Fruit fly (Drosophila melanogaster) whole organism, embryonic: ENCODE results near the gene Pgd.

Experiments
- Blimp-1 ChIP-seq: fragments of 200-800 bp; sonication (Bioruptor generic); optimal IDR thresholded peaks from 3 replicates; lab custom pipeline; 2018; ENCODE audit warnings: missing biosample characterization, missing genetic modification characterization, mild to moderate bottlenecking, moderate library complexity, missing genetic modification reagents
- CG10321 ChIP-seq: fragments of 200-800 bp; sonication (Bioruptor generic); IDR thresholded peaks from 2 replicates; pipeline ENCODE4 v1.3.6; 2022; ENCODE audit warnings: missing biosample characterization, missing genetic modification characterization
- CG10543 ChIP-seq: fragments of 200-800 bp; sonication (Bioruptor generic); optimal IDR thresholded peaks from 3 replicates; lab custom pipeline; 2017; ENCODE audit warnings: missing biosample characterization, mild to moderate bottlenecking, missing genetic modification characterization, moderate library complexity
- CG11398 ChIP-seq: fragments of 200-800 bp; sonication (Bioruptor generic); optimal IDR thresholded peaks from 2 replicates; lab custom pipeline; 2016; ENCODE audit warnings: missing biosample characterization, missing genetic modification characterization
- CG12104 ChIP-seq: fragments of 200-800 bp; sonication (Bioruptor generic); optimal IDR thresholded peaks from 3 replicates; lab custom pipeline; 2016; ENCODE audit warnings: missing biosample characterization, missing genetic modification characterization
- CG12769 ChIP-seq: fragments of 200-800 bp; sonication (Bioruptor generic); optimal IDR thresholded peaks from 2 replicates; lab custom pipeline; 2019; ENCODE audit warnings: missing biosample characterization, mild to moderate bottlenecking, missing genetic modification characterization, moderate library complexity
- CG13624 ChIP-seq: fragments of 200-800 bp; sonication (Bioruptor generic); optimal IDR thresholded peaks from 2 replicates; lab custom pipeline; 2016; ENCODE audit warnings: missing biosample characterization, missing genetic modification characterization
- CG15011 ChIP-seq: fragments of 200-800 bp; sonication (Bioruptor generic); optimal IDR thresholded peaks from 3 replicates; lab custom pipeline; 2018; ENCODE audit warnings: missing biosample characterization, mild to moderate bottlenecking, missing genetic modification characterization
- CG1647 ChIP-seq: fragments of 200-800 bp; sonication (Bioruptor generic); optimal IDR thresholded peaks from 3 replicates; lab custom pipeline; 2016; ENCODE audit warnings: missing biosample characterization, missing genetic modification characterization
- CG16863 ChIP-seq: fragments of 200-800 bp; sonication (Bioruptor generic); optimal IDR thresholded peaks from 3 replicates; lab custom pipeline; 2016; ENCODE audit warnings: missing biosample characterization, missing genetic modification characterization
- CG3065 ChIP-seq: fragments of 200-800 bp; sonication (Bioruptor generic); optimal IDR thresholded peaks from 2 replicates; lab custom pipeline; 2016; ENCODE audit warnings: missing biosample characterization, missing genetic modification characterization
- CG31224 ChIP-seq: fragments of 200-800 bp; sonication (Bioruptor generic); IDR thresholded peaks from 2 replicates; pipeline ENCODE4 v1.3.6; 2022; ENCODE audit warnings: missing biosample characterization, missing genetic modification characterization
- CG32532 ChIP-seq: fragments of 200-800 bp; sonication (Bioruptor generic); IDR thresholded peaks from 2 replicates; pipeline ENCODE4 v1.3.6; 2022; ENCODE audit warnings: missing biosample characterization, missing genetic modification characterization
- CG32772 ChIP-seq: fragments of 200-800 bp; sonication (Bioruptor generic); IDR thresholded peaks from 2 replicates; pipeline ENCODE4 v1.3.6; 2022; ENCODE audit warnings: missing biosample characterization, missing genetic modification characterization
- CG34422 ChIP-seq: fragments of 200-800 bp; sonication (Bioruptor generic); IDR thresholded peaks from 3 replicates; pipeline ENCODE4 v1.3.6; 2022; ENCODE audit warnings: missing biosample characterization, missing genetic modification characterization
- CG4328 ChIP-seq: fragments of 200-800 bp; sonication (Bioruptor generic); optimal IDR thresholded peaks from 3 replicates; lab custom pipeline; 2017; ENCODE audit warnings: missing biosample characterization, missing genetic modification reagents, missing genetic modification characterization
- CG6683 ChIP-seq: fragments of 200-800 bp; sonication (Bioruptor generic); optimal IDR thresholded peaks from 2 replicates; lab custom pipeline; 2017; ENCODE audit warnings: missing biosample characterization, mild to moderate bottlenecking, missing genetic modification characterization, missing genetic modification reagents
- CG7745 ChIP-seq: fragments of 200-800 bp; sonication (Bioruptor generic); optimal IDR thresholded peaks from 2 replicates; lab custom pipeline; 2018; ENCODE audit warnings: missing biosample characterization, mild to moderate bottlenecking, missing genetic modification characterization, moderate library complexity
- CG8359 ChIP-seq: fragments of 200-800 bp; sonication (Bioruptor generic); optimal IDR thresholded peaks from 2 replicates; lab custom pipeline; 2017; ENCODE audit warnings: missing biosample characterization, mild to moderate bottlenecking, missing genetic modification characterization, borderline replicate concordance
- Dad ChIP-seq: fragments of 200-800 bp; sonication (Bioruptor generic); optimal IDR thresholded peaks from 3 replicates; lab custom pipeline; 2016; ENCODE audit warnings: missing biosample characterization, missing genetic modification characterization
- Fer3 ChIP-seq: fragments of 200-800 bp; sonication (Bioruptor generic); optimal IDR thresholded peaks from 2 replicates; lab custom pipeline; 2018; ENCODE audit warnings: missing biosample characterization, mild to moderate bottlenecking, missing genetic modification characterization, moderate library complexity
- Jarid2 ChIP-seq: fragments of 200-800 bp; sonication (Bioruptor generic); optimal IDR thresholded peaks from 3 replicates; lab custom pipeline; 2017; ENCODE audit warnings: mild to moderate bottlenecking, missing biosample characterization, missing genetic modification reagents, missing genetic modification characterization
- Mad ChIP-seq: fragments of 200-800 bp; sonication (Bioruptor generic); optimal IDR thresholded peaks from 2 replicates; lab custom pipeline; 2016; ENCODE audit warnings: missing biosample characterization, missing genetic modification characterization
- Mrtf ChIP-seq: fragments of 200-800 bp; sonication (Bioruptor generic); IDR thresholded peaks from 3 replicates; pipeline ENCODE4 v1.3.6; 2022; ENCODE audit warnings: missing biosample characterization, missing genetic modification characterization
- NFAT ChIP-seq: fragments of 200-800 bp; sonication (Bioruptor generic); IDR thresholded peaks from 2 replicates; pipeline ENCODE4 v1.3.6; 2022; ENCODE audit warnings: missing biosample characterization, missing genetic modification characterization
- Poxn ChIP-seq: fragments of 200-800 bp; sonication (Bioruptor generic); IDR thresholded peaks from 2 replicates; pipeline ENCODE4 v1.3.6; 2022; ENCODE audit warnings: missing biosample characterization, missing genetic modification characterization
- Ravus ChIP-seq: fragments of 200-800 bp; sonication (Bioruptor generic); IDR thresholded peaks from 2 replicates; pipeline ENCODE4 v1.3.6; 2022; ENCODE audit warnings: missing biosample characterization, missing genetic modification characterization
- Xbp1 ChIP-seq: fragments of 200-800 bp; sonication (Bioruptor generic); optimal IDR thresholded peaks from 3 replicates; lab custom pipeline; 2016; ENCODE audit warnings: missing biosample characterization, mild to moderate bottlenecking, missing genetic modification characterization
- az2 ChIP-seq: fragments of 200-800 bp; sonication (Bioruptor generic); optimal IDR thresholded peaks from 3 replicates; lab custom pipeline; 2016; ENCODE audit warnings: missing biosample characterization, missing genetic modification characterization
- bowl ChIP-seq: fragments of 200-800 bp; sonication (Bioruptor generic); IDR thresholded peaks from 2 replicates; pipeline ENCODE4 v1.3.6; 2022; ENCODE audit warnings: missing biosample characterization, missing genetic modification characterization
- caup ChIP-seq: fragments of 200-800 bp; sonication (Bioruptor generic); optimal IDR thresholded peaks from 3 replicates; lab custom pipeline; 2017; ENCODE audit warnings: missing biosample characterization, mild to moderate bottlenecking, missing genetic modification characterization, moderate library complexity; ENCODE audit not compliant: severe bottlenecking
- ci ChIP-seq: fragments of 200-800 bp; sonication (Bioruptor generic); IDR thresholded peaks from 3 replicates; pipeline ENCODE4 v1.3.6; 2022; ENCODE audit warnings: missing biosample characterization, missing genetic modification characterization
- eyg ChIP-seq: fragments of 200-800 bp; sonication (Bioruptor generic); optimal IDR thresholded peaks from 3 replicates; lab custom pipeline; 2016; ENCODE audit warnings: missing biosample characterization, missing genetic modification characterization
- fd102C ChIP-seq: fragments of 200-800 bp; sonication (Bioruptor generic); optimal IDR thresholded peaks from 2 replicates; lab custom pipeline; 2018; ENCODE audit warnings: missing biosample characterization, mild to moderate bottlenecking, missing genetic modification characterization, moderate library complexity
- fu2 ChIP-seq: fragments of 200-800 bp; sonication (Bioruptor generic); optimal IDR thresholded peaks from 2 replicates; lab custom pipeline; 2016; ENCODE audit warnings: missing biosample characterization, missing genetic modification characterization
- h ChIP-seq: fragments of >200 bp; optimal IDR thresholded peaks from 2 replicates; lab custom pipeline; 2017
- her ChIP-seq: fragments of 200-800 bp; sonication (Bioruptor generic); optimal IDR thresholded peaks from 2 replicates; lab custom pipeline; 2016; ENCODE audit warnings: missing biosample characterization, missing genetic modification characterization
- hkb ChIP-seq, 2 experiments: fragments of 200-800 bp in 1 of 2; fragments of >200 bp in 1 of 2; sonication (Bioruptor generic) in 1 of 2; IDR thresholded peaks in 1 of 2; optimal IDR thresholded peaks in 1 of 2; 2 replicates each; pipeline versions ENCODE4 v1.3.6 to Lab custom; 2017 to 2022; ENCODE audit warnings: missing biosample characterization in 1 of 2, missing genetic modification characterization in 1 of 2
- inv ChIP-seq: fragments of 200-800 bp; sonication (Bioruptor generic); IDR thresholded peaks from 2 replicates; pipeline ENCODE4 v1.3.6; 2022; ENCODE audit warnings: missing biosample characterization, missing genetic modification characterization; ENCODE audit not compliant: partially characterized antibody
- jigr1 ChIP-seq: fragments of 200-800 bp; sonication (Bioruptor generic); IDR thresholded peaks from 3 replicates; pipeline ENCODE4 v1.3.6; 2022; ENCODE audit warnings: missing biosample characterization, missing genetic modification characterization
- kay ChIP-seq: fragments of 200-800 bp; sonication (Bioruptor generic); optimal IDR thresholded peaks from 2 replicates; lab custom pipeline; 2016; ENCODE audit warnings: missing biosample characterization, missing genetic modification characterization
- mirr ChIP-seq: fragments of 200-800 bp; sonication (Bioruptor generic); optimal IDR thresholded peaks from 3 replicates; lab custom pipeline; 2018; ENCODE audit warnings: missing biosample characterization, mild to moderate bottlenecking, missing genetic modification characterization
- prd ChIP-seq, 3 experiments: fragments of >200 bp in 2 of 3; fragments of 200-800 bp in 1 of 3; sonication (Bioruptor generic) in 1 of 3; optimal IDR thresholded peaks in 2 of 3; IDR thresholded peaks in 1 of 3; 2 replicates in 2 of 3; 3 replicates in 1 of 3; pipeline versions ENCODE4 v1.3.6 to Lab custom; 2017 to 2022; ENCODE audit warnings: missing biosample characterization in 1 of 3, missing genetic modification characterization in 1 of 3
- ranshi ChIP-seq: fragments of 200-800 bp; sonication (Bioruptor generic); IDR thresholded peaks from 2 replicates; pipeline ENCODE4 v1.3.6; 2022; ENCODE audit warnings: missing biosample characterization, missing genetic modification characterization
- sima ChIP-seq: fragments of 200-800 bp; sonication (Bioruptor generic); optimal IDR thresholded peaks from 2 replicates; lab custom pipeline; 2016; ENCODE audit warnings: missing biosample characterization, missing genetic modification characterization
- sisA ChIP-seq: fragments of 200-800 bp; sonication (Bioruptor generic); IDR thresholded peaks from 2 replicates; pipeline ENCODE4 v1.3.6; 2022; ENCODE audit warnings: missing biosample characterization, missing genetic modification characterization
- stc ChIP-seq: fragments of 200-800 bp; sonication (Bioruptor generic); IDR thresholded peaks from 2 replicates; pipeline ENCODE4 v1.3.6; 2022; ENCODE audit warnings: missing biosample characterization, missing genetic modification characterization
- unpg ChIP-seq: fragments of 200-800 bp; sonication (Bioruptor generic); optimal IDR thresholded peaks from 3 replicates; lab custom pipeline; 2018; ENCODE audit warnings: missing biosample characterization, mild to moderate bottlenecking, missing genetic modification characterization, moderate library complexity
- usp ChIP-seq: fragments of >200 bp; optimal IDR thresholded peaks from 2 replicates; lab custom pipeline; 2017; ENCODE audit warnings: missing biosample characterization, missing genetic modification characterization
- zfh1 ChIP-seq: fragments of 200-800 bp; sonication (Bioruptor generic); IDR thresholded peaks from 3 replicates; pipeline ENCODE4 v1.3.6; 2022; ENCODE audit warnings: missing biosample characterization, missing genetic modification characterization

The Pgd gene

dm6 chrX:2134226-2134880, 10.6 kb upstream of the Pgd start (continued):
- no peak for TF ChIP-seq hkb (optimal IDR thresholded peaks at IDR 0.05; lab: Kevin White, UChicago)
- peak; percentile 69 for TF ChIP-seq hkb (GFP tag; IDR thresholded peaks at IDR 0.05; lab: Robert Waterston, UW)
- TF ChIP-seq unpg (GFP tag; lab: Kevin White, UChicago), result peak; percentile 71
- peak; percentile 59 for TF ChIP-seq CG16863 (GFP tag; lab: Kevin White, UChicago)
- peak; percentile 65 for TF ChIP-seq az2 (GFP tag; lab: Kevin White, UChicago)
- no peak for TF ChIP-seq CG10543 (GFP tag; lab: Kevin White, UChicago)
- peak; percentile 68 for TF ChIP-seq Xbp1 (GFP tag; lab: Kevin White, UChicago)
- TF ChIP-seq Jarid2, result no peak
- peak; percentile 60 for TF ChIP-seq CG8359
- TF ChIP-seq CG6683, result peak; percentile 14
- peak; percentile 28 for TF ChIP-seq CG13624 (GFP tag; lab: Kevin White, UChicago)
- no peak for TF ChIP-seq her (GFP tag; lab: Kevin White, UChicago)
- TF ChIP-seq h (lab: Kevin White, UChicago), result no peak
- no peak for TF ChIP-seq NFAT
- TF ChIP-seq bowl (GFP tag; lab: Robert Waterston, UW), result no peak
- peak; percentile 6 for TF ChIP-seq CG4328 (GFP tag; lab: Kevin White, UChicago)
- no peak for TF ChIP-seq Poxn (GFP tag; lab: Robert Waterston, UW)
- peak; percentile 74 for TF ChIP-seq stc (GFP tag; lab: Robert Waterston, UW)
- TF ChIP-seq fu2, result peak; percentile 35
- TF ChIP-seq mirr, result no peak
- no peak for TF ChIP-seq CG7745
- TF ChIP-seq CG32532, result peak; percentile 70
- TF ChIP-seq Mad (GFP tag; lab: Kevin White, UChicago), result peak; percentile 51
- TF ChIP-seq caup, result peak; percentile 49
- peak; percentile 22 for TF ChIP-seq CG12104 (GFP tag; lab: Kevin White, UChicago)
- no peak for TF ChIP-seq usp (GFP tag; lab: Kevin White, UChicago)
- peak; percentile 49 for TF ChIP-seq CG15011
- no peak for TF ChIP-seq CG3065 (GFP tag; lab: Kevin White, UChicago)
- peak; percentile 75 for TF ChIP-seq Blimp-1 (GFP tag; lab: Kevin White, UChicago)
- TF ChIP-seq inv (GFP tag; lab: Robert Waterston, UW), result no peak
- TF ChIP-seq zfh1 (GFP tag; lab: Robert Waterston, UW), result peak; percentile 73
- TF ChIP-seq CG34422 (GFP tag; lab: Robert Waterston, UW), result no peak
- TF ChIP-seq ranshi (GFP tag; lab: Robert Waterston, UW), result peak; percentile 72
- peak; percentile 12 for TF ChIP-seq kay (GFP tag; lab: Kevin White, UChicago)
- peak; percentile 61 for TF ChIP-seq Fer3 (tag; lab: Kevin White, UChicago)
- peak; percentile 59 for TF ChIP-seq sima (GFP tag; lab: Kevin White, UChicago)
- TF ChIP-seq CG1647 (GFP tag; lab: Kevin White, UChicago), result no peak
- TF ChIP-seq Ravus (GFP tag; lab: Robert Waterston, UW), result no peak
- TF ChIP-seq jigr1, result no peak
- TF ChIP-seq CG12769 (tag; lab: Kevin White, UChicago), result peak; percentile 75
- TF ChIP-seq CG10321 (GFP tag; lab: Robert Waterston, UW), result no peak; the same call in 1 of the 2 replicates
- peak; percentile 75; the same call in 2 of the 3 replicates for TF ChIP-seq ci
- TF ChIP-seq CG31224 (GFP tag; lab: Robert Waterston, UW), result peak; percentile 34; the same call in 1 of the 2 replicates
- no peak for TF ChIP-seq CG32772 (GFP tag; lab: Robert Waterston, UW)
- TF ChIP-seq Mrtf, result 0 out of 3 replicates have a peak, but pooled peaks have one; percentile 48
- TF ChIP-seq CG11398 (GFP tag; lab: Kevin White, UChicago), result peak; percentile 8
- peak; percentile 28 for TF ChIP-seq Dad
- peak; percentile 67 for TF ChIP-seq sisA
- no peak for TF ChIP-seq prd (optimal IDR thresholded peaks at IDR 0.05; lab: Kevin White, UChicago)
- peak; percentile 78 for TF ChIP-seq prd (GFP tag; IDR thresholded peaks at IDR 0.05; lab: Robert Waterston, UW)
- no peak for TF ChIP-seq fd102C
- no peak for TF ChIP-seq eyg (GFP tag; lab: Kevin White, UChicago)
